Worm (Caenorhabditis elegans) whole organism, young adult: ENCODE results near the gene F10E9.5.

Experiments used
- B0019.2 ChIP-seq: fragments of 200-800 bp; sonication (Bioruptor generic); conservative IDR thresholded peaks from 2 replicates; pipeline ENCODE4 v1.3.6; 2022; ENCODE audit warnings: missing genetic modification reagents, missing genetic modification characterization, missing compliant biosample characterization
- B0035.1 ChIP-seq: sonication (generic microtip); optimal IDR thresholded peaks from 2 replicates; lab custom pipeline; 2016; ENCODE audit warnings: missing genetic modification characterization, mild to moderate bottlenecking, missing compliant biosample characterization, missing genotype, missing genetic modification reagents
- D2030.7 ChIP-seq: fragments of 200-800 bp; sonication (Bioruptor generic); IDR thresholded peaks from 2 replicates; pipeline ENCODE4 v1.3.6; 2022; ENCODE audit warnings: missing genetic modification reagents, missing genetic modification characterization, missing compliant biosample characterization
- F22D6.2 ChIP-seq: sonication (generic microtip); optimal IDR thresholded peaks from 2 replicates; lab custom pipeline; 2016; ENCODE audit warnings: mild to moderate bottlenecking, missing genetic modification characterization, missing compliant biosample characterization
- F23B12.7 ChIP-seq: sonication (generic microtip); optimal IDR thresholded peaks from 2 replicates; lab custom pipeline; 2017; ENCODE audit warnings: missing genetic modification characterization, mild to moderate bottlenecking, missing compliant biosample characterization, antibody characterized with exemption, moderate library complexity; ENCODE audit not compliant: insufficient read depth
- F33H1.4 ChIP-seq: fragments of 200-800 bp; sonication (Bioruptor generic); IDR thresholded peaks from 2 replicates; pipeline ENCODE4 v1.3.6; 2022; ENCODE audit warnings: missing genetic modification reagents, missing genetic modification characterization, missing compliant biosample characterization
- F49E8.2 ChIP-seq: sonication (generic microtip); optimal IDR thresholded peaks from 3 replicates; lab custom pipeline; 2017; ENCODE audit warnings: missing genetic modification characterization, mild to moderate bottlenecking, missing compliant biosample characterization, antibody characterized with exemption, moderate library complexity; ENCODE audit not compliant: insufficient read depth
- F52B5.7 ChIP-seq: sonication (generic microtip); optimal IDR thresholded peaks from 2 replicates; lab custom pipeline; 2016; ENCODE audit warnings: mild to moderate bottlenecking, missing genetic modification characterization, missing compliant biosample characterization
- F57C9.4 ChIP-seq: sonication (generic microtip); optimal IDR thresholded peaks from 2 replicates; lab custom pipeline; 2017; ENCODE audit warnings: mild to moderate bottlenecking, missing genetic modification characterization, missing compliant biosample characterization
- K12H6.12 ChIP-seq: fragments of 200-800 bp; sonication (Bioruptor generic); optimal IDR thresholded peaks from 2 replicates; lab custom pipeline; 2018; ENCODE audit warnings: mild to moderate bottlenecking, missing genetic modification characterization, missing compliant biosample characterization
- T07F8.4 ChIP-seq: sonication (generic microtip); optimal IDR thresholded peaks from 2 replicates; lab custom pipeline; 2016; ENCODE audit warnings: mild to moderate bottlenecking, missing genetic modification characterization, moderate library complexity, missing compliant biosample characterization
- Y53G8AR.9 ChIP-seq: fragments of 200-800 bp; sonication (Bioruptor generic); conservative IDR thresholded peaks from 2 replicates; pipeline ENCODE4 v1.3.6; 2022; ENCODE audit warnings: missing genetic modification reagents, missing genetic modification characterization, missing compliant biosample characterization
- Y67H2A.10 ChIP-seq: fragments of 200-800 bp; sonication (Bioruptor generic); conservative IDR thresholded peaks from 2 replicates; pipeline ENCODE4 v1.3.6; 2022; ENCODE audit warnings: missing genetic modification reagents, missing genetic modification characterization, missing compliant biosample characterization
- Y79H2A.3 ChIP-seq: fragments of 200-800 bp; sonication (Bioruptor generic); conservative IDR thresholded peaks from 2 replicates; pipeline ENCODE4 v1.3.6; 2022; ENCODE audit warnings: missing genetic modification reagents, missing genetic modification characterization, missing compliant biosample characterization
- akir-1 ChIP-seq: fragments of 200-800 bp; sonication (Bioruptor generic); optimal IDR thresholded peaks from 2 replicates; lab custom pipeline; 2018; ENCODE audit warnings: mild to moderate bottlenecking, missing genetic modification characterization, moderate library complexity, missing compliant biosample characterization
- athp-1 ChIP-seq: sonication (generic microtip); optimal IDR thresholded peaks from 2 replicates; lab custom pipeline; 2017; ENCODE audit warnings: mild to moderate bottlenecking, missing genetic modification characterization, missing compliant biosample characterization
- bed-1 ChIP-seq: fragments of 200-800 bp; sonication (Bioruptor generic); IDR thresholded peaks from 2 replicates; pipeline ENCODE4 v1.3.6; 2022; ENCODE audit warnings: missing genetic modification reagents, missing genetic modification characterization, missing compliant biosample characterization
- bed-2 ChIP-seq: fragments of 200-800 bp; sonication (Bioruptor generic); IDR thresholded peaks from 2 replicates; pipeline ENCODE4 v1.3.6; 2022; ENCODE audit warnings: missing genetic modification reagents, missing genetic modification characterization, missing compliant biosample characterization
- ccch-3 ChIP-seq: fragments of 200-800 bp; sonication (Bioruptor generic); optimal IDR thresholded peaks from 2 replicates; lab custom pipeline; 2018; ENCODE audit warnings: mild to moderate bottlenecking, missing genetic modification characterization, missing compliant biosample characterization
- ceh-27 ChIP-seq: fragments of 200-800 bp; sonication (Bioruptor generic); optimal IDR thresholded peaks from 2 replicates; lab custom pipeline; 2018; ENCODE audit warnings: mild to moderate bottlenecking, missing genetic modification characterization, moderate library complexity, missing compliant biosample characterization
- ceh-40 ChIP-seq: fragments of 200-800 bp; sonication (Bioruptor generic); IDR thresholded peaks from 2 replicates; pipeline ENCODE4 v1.3.6; 2022; ENCODE audit warnings: missing genetic modification characterization, missing compliant biosample characterization
- ceh-58 ChIP-seq: fragments of 200-800 bp; sonication (Bioruptor generic); IDR thresholded peaks from 2 replicates; pipeline ENCODE4 v1.3.6; 2022; ENCODE audit warnings: missing genetic modification characterization, missing compliant biosample characterization
- ceh-79 ChIP-seq: sonication (generic microtip); optimal IDR thresholded peaks from 2 replicates; lab custom pipeline; 2017; ENCODE audit warnings: mild to moderate bottlenecking, missing genetic modification characterization, missing compliant biosample characterization
- chd-7 ChIP-seq: sonication (generic microtip); optimal IDR thresholded peaks from 2 replicates; lab custom pipeline; 2016; ENCODE audit warnings: mild to moderate bottlenecking, missing genetic modification characterization, moderate library complexity, missing compliant biosample characterization
- die-1 ChIP-seq: sonication (generic microtip); optimal IDR thresholded peaks from 2 replicates; lab custom pipeline; 2016; ENCODE audit warnings: missing genotype, mild to moderate bottlenecking, missing genetic modification characterization, missing compliant biosample characterization
- dpff-1 ChIP-seq: sonication (generic microtip); optimal IDR thresholded peaks from 2 replicates; lab custom pipeline; 2017; ENCODE audit warnings: mild to moderate bottlenecking, missing genetic modification characterization, missing compliant biosample characterization
- efl-1 ChIP-seq: fragments of 150-350 bp; optimal IDR thresholded peaks from 2 replicates; lab custom pipeline; 2014; ENCODE audit warnings: missing biosample characterization, missing genetic modification reagents, missing genetic modification characterization
- egl-18 ChIP-seq: fragments of 200-800 bp; sonication (Bioruptor generic); IDR thresholded peaks from 2 replicates; pipeline ENCODE4 v1.3.6; 2022; ENCODE audit warnings: missing genetic modification reagents, missing genetic modification characterization, missing compliant biosample characterization
- egl-44 ChIP-seq: fragments of 200-800 bp; sonication (Bioruptor generic); IDR thresholded peaks from 2 replicates; pipeline ENCODE4 v1.3.6; 2022; ENCODE audit warnings: missing genetic modification reagents, missing genetic modification characterization, missing compliant biosample characterization
- him-1 ChIP-seq: sonication (generic microtip); optimal IDR thresholded peaks from 2 replicates; lab custom pipeline; 2016; ENCODE audit warnings: missing genotype, missing genetic modification reagents, missing genetic modification characterization, missing compliant biosample characterization
- hlh-26 ChIP-seq: fragments of 200-800 bp; sonication (Bioruptor generic); conservative IDR thresholded peaks from 2 replicates; pipeline ENCODE4 v1.3.6; 2022; ENCODE audit warnings: missing genetic modification reagents, missing genetic modification characterization, missing compliant biosample characterization
- let-526 ChIP-seq: fragments of 200-800 bp; sonication (Bioruptor generic); IDR thresholded peaks from 2 replicates; pipeline ENCODE4 v1.3.6; 2022; ENCODE audit warnings: missing genetic modification reagents, missing genetic modification characterization, missing compliant biosample characterization
- lin-35 ChIP-seq, 3 experiments: fragments of 150-350 bp in 2 of 3; sonication (generic microtip) in 1 of 3; optimal IDR thresholded peaks; 2 replicates each; lab custom pipeline; 2014 to 2018; ENCODE audit warnings: missing biosample characterization in 3 of 3, missing genetic modification characterization in 3 of 3, missing genetic modification reagents in 3 of 3
- madf-10 ChIP-seq: sonication (generic microtip); optimal IDR thresholded peaks from 2 replicates; lab custom pipeline; 2016; ENCODE audit warnings: mild to moderate bottlenecking, missing genetic modification characterization, missing compliant biosample characterization
- madf-6 ChIP-seq: fragments of 200-800 bp; sonication (Bioruptor generic); IDR thresholded peaks from 2 replicates; pipeline ENCODE4 v1.3.6; 2022; ENCODE audit warnings: missing genetic modification reagents, missing genetic modification characterization, missing compliant biosample characterization
- mel-28 ChIP-seq: sonication (generic microtip); optimal IDR thresholded peaks from 2 replicates; lab custom pipeline; 2016; ENCODE audit warnings: borderline replicate concordance, mild to moderate bottlenecking, missing genetic modification characterization, missing compliant biosample characterization
- mxl-1 ChIP-seq: sonication (generic microtip); optimal IDR thresholded peaks from 2 replicates; lab custom pipeline; 2016; ENCODE audit warnings: missing genetic modification characterization, missing compliant biosample characterization
- nfya-1 ChIP-seq: sonication (generic microtip); optimal IDR thresholded peaks from 2 replicates; lab custom pipeline; 2017; ENCODE audit warnings: antibody characterized with exemption, missing compliant biosample characterization, missing genetic modification characterization, borderline replicate concordance; ENCODE audit not compliant: insufficient read depth
- nfyb-1 ChIP-seq: fragments of 200-800 bp; sonication (Bioruptor generic); IDR thresholded peaks from 2 replicates; pipeline ENCODE4 v1.3.6; 2022; ENCODE audit warnings: missing genetic modification reagents, missing genetic modification characterization, missing compliant biosample characterization
- nhr-120 ChIP-seq: fragments of 200-800 bp; sonication (Bioruptor generic); IDR thresholded peaks from 2 replicates; pipeline ENCODE4 v1.3.6; 2022; ENCODE audit warnings: missing genetic modification characterization, missing compliant biosample characterization
- nhr-179 ChIP-seq: sonication (generic microtip); optimal IDR thresholded peaks from 2 replicates; lab custom pipeline; 2016; ENCODE audit warnings: mild to moderate bottlenecking, missing genetic modification characterization, missing compliant biosample characterization
- nhr-27 ChIP-seq: fragments of 200-800 bp; sonication (Bioruptor generic); optimal IDR thresholded peaks from 2 replicates; lab custom pipeline; 2018; ENCODE audit warnings: mild to moderate bottlenecking, missing genetic modification characterization, moderate library complexity, missing compliant biosample characterization
- nhr-90 ChIP-seq: sonication (generic microtip); optimal IDR thresholded peaks from 2 replicates; lab custom pipeline; 2016; ENCODE audit warnings: missing genotype, mild to moderate bottlenecking, missing genetic modification characterization, missing compliant biosample characterization
- rec-8 ChIP-seq, 2 experiments: sonication (generic microtip); optimal IDR thresholded peaks; 2 replicates each; lab custom pipeline; 2016; ENCODE audit warnings: mild to moderate bottlenecking in 2 of 2, missing genetic modification characterization in 2 of 2, missing genetic modification reagents in 2 of 2, missing genotype in 2 of 2, missing biosample characterization in 1 of 2, missing compliant biosample characterization in 1 of 2, moderate library complexity in 1 of 2
- repo-1 ChIP-seq: sonication (generic microtip); optimal IDR thresholded peaks from 2 replicates; lab custom pipeline; 2017; ENCODE audit warnings: mild to moderate bottlenecking, missing genetic modification characterization, missing compliant biosample characterization
- snpc-3.4 ChIP-seq: sonication (generic microtip); optimal IDR thresholded peaks from 2 replicates; lab custom pipeline; 2017; ENCODE audit warnings: missing genetic modification characterization, mild to moderate bottlenecking, missing compliant biosample characterization, antibody characterized with exemption, moderate library complexity, missing genotype, missing genetic modification reagents
- snpc-4 ChIP-seq, 5 experiments: fragments of 150-350 bp in 1 of 5; sonication (generic microtip) in 4 of 5; optimal IDR thresholded peaks; 2 replicates each; lab custom pipeline; 2014 to 2018; ENCODE audit warnings: missing genetic modification characterization in 5 of 5, missing biosample characterization in 3 of 5, antibody characterized with exemption in 2 of 5, mild to moderate bottlenecking in 2 of 5, missing compliant biosample characterization in 2 of 5, missing genotype in 2 of 5, moderate library complexity in 2 of 5, missing genetic modification reagents in 1 of 5

Gene F10E9.5

ce11 chrIII:8356407-8356881, 49.1 kb downstream of the F10E9.5 start:
- TF ChIP-seq akir-1 (GFP tag; lab: Kevin White, UChicago) (no peak), F22D6.2 (tag; lab: Kevin White, UChicago) (no peak), nfyb-1 (GFP tag; lab: Robert Waterston, UW) (0 out of 2 replicates have a peak, but pooled peaks have one; percentile 54), nhr-179 (tag; lab: Kevin White, UChicago) (no peak), snpc-4 (GFP tag; optimal IDR thresholded peaks at IDR 0.05; lab: Kevin White, UChicago) (no peak), snpc-4 (tag; optimal IDR thresholded peaks at IDR 0.05; lab: Kevin White, UChicago) (peak in 3 of 4 experiments; percentile 5 to 46 (median 39)), let-526 (GFP tag; lab: Robert Waterston, UW) (no peak), repo-1 (tag; lab: Kevin White, UChicago) (peak; percentile 34), F49E8.2 (tag; lab: Kevin White, UChicago) (no peak), D2030.7 (GFP tag; lab: Robert Waterston, UW) (no peak), Y53G8AR.9 (GFP tag; lab: Robert Waterston, UW) (0 out of 2 replicates have a peak, but pooled peaks have one; percentile 40), efl-1 (GFP tag; lab: Kevin White, UChicago) (no peak), madf-6 (GFP tag; lab: Robert Waterston, UW) (peak; percentile 29), nhr-120 (GFP tag; lab: Robert Waterston, UW) (no peak), mel-28 (no peak), madf-10 (tag; lab: Kevin White, UChicago) (peak; percentile 54), K12H6.12 (tag; lab: Kevin White, UChicago) (peak; percentile 73), mxl-1 (tag; lab: Kevin White, UChicago) (no peak), F52B5.7 (no peak), egl-44 (GFP tag; lab: Robert Waterston, UW) (0 out of 2 replicates have a peak, but pooled peaks have one; percentile 25), ceh-40 (GFP tag; lab: Robert Waterston, UW) (no peak), T07F8.4 (tag; lab: Kevin White, UChicago) (no peak), egl-18 (GFP tag; lab: Robert Waterston, UW) (no peak), F57C9.4 (tag; lab: Kevin White, UChicago) (no peak), ceh-27 (peak; percentile 65), lin-35 (GFP tag; optimal IDR thresholded peaks at IDR 0.05; lab: Kevin White, UChicago) (peak in 1 of 3 experiments; percentile 50), dpff-1 (tag; lab: Kevin White, UChicago) (no peak), rec-8 (tag; optimal IDR thresholded peaks at IDR 0.05; lab: Kevin White, UChicago) (no peak), bed-2 (no peak), Y79H2A.3 (GFP tag; lab: Robert Waterston, UW) (no peak), die-1 (tag; lab: Kevin White, UChicago) (peak; percentile 22), ceh-79 (tag; lab: Kevin White, UChicago) (no peak), hlh-26 (GFP tag; lab: Robert Waterston, UW) (no peak), nhr-27 (tag; lab: Kevin White, UChicago) (no peak), athp-1 (tag; lab: Kevin White, UChicago) (no peak), him-1 (tag; lab: Kevin White, UChicago) (no peak), B0019.2 (GFP tag; lab: Robert Waterston, UW) (no peak), nhr-90 (tag; lab: Kevin White, UChicago) (no peak), ceh-58 (GFP tag; lab: Robert Waterston, UW) (no peak), F33H1.4 (GFP tag; lab: Robert Waterston, UW) (peak; percentile 22; the same call in 1 of the 2 replicates), nfya-1 (tag; lab: Kevin White, UChicago) (no peak), Y67H2A.10 (no peak), snpc-3.4 (tag; lab: Kevin White, UChicago) (peak; percentile 26), F23B12.7 (tag; lab: Kevin White, UChicago) (no peak), chd-7 (peak; percentile 24), bed-1 (GFP tag; lab: Robert Waterston, UW) (no peak), ccch-3 (GFP tag; lab: Kevin White, UChicago) (no peak), B0035.1 (no peak)
